Worm (Caenorhabditis elegans) whole organism, L4 larva: ENCODE data around the gene C32D5.8.

Source experiments
- F37D6.2 ChIP-seq: sonication (generic microtip); optimal IDR thresholded peaks from 2 replicates; lab custom pipeline; 2016; ENCODE audit warnings: mild to moderate bottlenecking, missing genetic modification characterization, missing compliant biosample characterization
- F44E2.7 ChIP-seq: fragments of 200-800 bp; sonication (Bioruptor generic); IDR thresholded peaks from 2 replicates; pipeline ENCODE4 v2.1.2; 2022; ENCODE audit warnings: missing genetic modification characterization, missing compliant biosample characterization
- F49E8.2 ChIP-seq: sonication (generic microtip); optimal IDR thresholded peaks from 2 replicates; lab custom pipeline; 2016; ENCODE audit warnings: missing compliant biosample characterization, mild to moderate bottlenecking, missing genetic modification characterization, borderline replicate concordance
- aha-1 ChIP-seq: fragments of 150-350 bp; peaks from one replicate; lab custom pipeline; 2014; ENCODE audit warnings: missing biosample characterization, missing genetic modification characterization
- arid-1 ChIP-seq: fragments of 200-800 bp; sonication (Bioruptor generic); conservative IDR thresholded peaks from 2 replicates; pipeline ENCODE4 v1.3.6; 2022; ENCODE audit warnings: missing genetic modification reagents, missing genetic modification characterization, missing compliant biosample characterization
- ceh-20 ChIP-seq: fragments of 200-800 bp; sonication (Bioruptor generic); IDR thresholded peaks from 2 replicates; pipeline ENCODE4 v1.3.6; 2022; ENCODE audit warnings: missing genetic modification reagents, missing genetic modification characterization, missing compliant biosample characterization
- ceh-32 ChIP-seq: sonication (generic microtip); optimal IDR thresholded peaks from 2 replicates; lab custom pipeline; 2016; ENCODE audit warnings: mild to moderate bottlenecking, missing genetic modification characterization, missing compliant biosample characterization; ENCODE audit not compliant: poor library complexity
- ceh-44 ChIP-seq: fragments of 200-800 bp; sonication (Bioruptor generic); IDR thresholded peaks from 2 replicates; pipeline ENCODE4 v1.3.6; 2022; ENCODE audit warnings: missing genetic modification reagents, missing genetic modification characterization, missing compliant biosample characterization
- ceh-62 ChIP-seq: sonication (generic microtip); optimal IDR thresholded peaks from 2 replicates; lab custom pipeline; 2017; ENCODE audit warnings: missing biosample characterization, missing genetic modification characterization
- ces-1 ChIP-seq: fragments of 150-350 bp; sonication (generic microtip); optimal IDR thresholded peaks from 4 replicates; lab custom pipeline; 2014; ENCODE audit warnings: missing biosample characterization, missing genetic modification reagents, missing genetic modification characterization
- daf-16 ChIP-seq, 3 experiments: sonication (generic microtip); optimal IDR thresholded peaks; 2 replicates each; lab custom pipeline; 2016 to 2017; ENCODE audit warnings: missing genetic modification characterization in 3 of 3, missing genetic modification reagents in 3 of 3, mild to moderate bottlenecking in 2 of 3, missing compliant biosample characterization in 2 of 3, missing biosample characterization in 1 of 3, moderate library complexity in 1 of 3
- dmd-6 ChIP-seq: fragments of 200-800 bp; sonication (Bioruptor generic); IDR thresholded peaks from 2 replicates; pipeline ENCODE4 v1.3.6; 2022; ENCODE audit warnings: missing genetic modification reagents, missing genetic modification characterization, missing compliant biosample characterization
- dmd-8 ChIP-seq: fragments of 200-800 bp; sonication (Bioruptor generic); IDR thresholded peaks from 2 replicates; pipeline ENCODE4 v1.3.6; 2022; ENCODE audit warnings: missing genetic modification characterization, missing compliant biosample characterization
- fos-1 ChIP-seq: fragments of 150-350 bp; optimal IDR thresholded peaks from 2 replicates; lab custom pipeline; 2014; ENCODE audit warnings: missing biosample characterization, missing genetic modification characterization
- gei-8 ChIP-seq: fragments of 200-800 bp; sonication (Bioruptor generic); optimal IDR thresholded peaks from 2 replicates; lab custom pipeline; 2018; ENCODE audit warnings: mild to moderate bottlenecking, missing genetic modification characterization, missing compliant biosample characterization
- hlh-11 ChIP-seq: fragments of 200-800 bp; sonication (Bioruptor generic); optimal IDR thresholded peaks from 2 replicates; lab custom pipeline; 2018; ENCODE audit warnings: mild to moderate bottlenecking, missing genetic modification characterization, missing compliant biosample characterization
- hmg-1.1 ChIP-seq: fragments of 200-800 bp; sonication (Bioruptor generic); IDR thresholded peaks from 2 replicates; pipeline ENCODE4 v1.3.6; 2022; ENCODE audit warnings: missing genetic modification reagents, missing genetic modification characterization, missing compliant biosample characterization
- lin-1 ChIP-seq: fragments of 200-800 bp; sonication (Bioruptor generic); IDR thresholded peaks from 2 replicates; pipeline ENCODE4 v1.3.6; 2022; ENCODE audit warnings: missing genetic modification reagents, missing genetic modification characterization, missing compliant biosample characterization
- lin-13 ChIP-seq: fragments of 150-350 bp; optimal IDR thresholded peaks from 2 replicates; lab custom pipeline; 2014; ENCODE audit warnings: missing biosample characterization, missing genetic modification reagents, missing genetic modification characterization
- lin-15B ChIP-seq: fragments of 150-350 bp; sonication (generic microtip); optimal IDR thresholded peaks from 3 replicates; lab custom pipeline; 2014; ENCODE audit warnings: missing biosample characterization, missing genetic modification characterization
- lsy-2 ChIP-seq, 2 experiments: fragments of 150-350 bp in 1 of 2; sonication (generic microtip) in 1 of 2; optimal IDR thresholded peaks; 2 replicates each; lab custom pipeline; 2014 to 2017; ENCODE audit warnings: missing biosample characterization in 2 of 2, missing genetic modification characterization in 2 of 2
- madf-5 ChIP-seq, 2 experiments: fragments of 200-800 bp; sonication (Bioruptor generic); IDR thresholded peaks; 2 replicates each; pipeline ENCODE4 v1.3.6; 2022; ENCODE audit warnings: missing compliant biosample characterization in 2 of 2, missing genetic modification characterization in 2 of 2
- mdt-29 ChIP-seq: fragments of 200-800 bp; sonication (Bioruptor generic); IDR thresholded peaks from 2 replicates; pipeline ENCODE4 v1.3.6; 2022; ENCODE audit warnings: missing genetic modification reagents, missing genetic modification characterization, missing compliant biosample characterization
- mep-1 ChIP-seq: fragments of 150-350 bp; sonication (generic microtip); optimal IDR thresholded peaks from 3 replicates; lab custom pipeline; 2014; ENCODE audit warnings: missing biosample characterization, missing genetic modification characterization
- mxl-2 ChIP-seq: fragments of 200-800 bp; sonication (Bioruptor generic); conservative IDR thresholded peaks from 2 replicates; pipeline ENCODE4 v1.3.6; 2022; ENCODE audit warnings: missing genetic modification reagents, missing genetic modification characterization, missing compliant biosample characterization
- mxl-3 ChIP-seq: fragments of 200-800 bp; sonication (Bioruptor generic); optimal IDR thresholded peaks from 2 replicates; lab custom pipeline; 2018; ENCODE audit warnings: mild to moderate bottlenecking, missing genetic modification characterization, missing compliant biosample characterization
- nhr-10 ChIP-seq: fragments of 150-350 bp; optimal IDR thresholded peaks from 2 replicates; lab custom pipeline; 2014; ENCODE audit warnings: missing biosample characterization, missing genetic modification characterization
- nhr-11 ChIP-seq: fragments of 150-350 bp; optimal IDR thresholded peaks from 2 replicates; lab custom pipeline; 2014; ENCODE audit warnings: missing biosample characterization, missing genetic modification characterization
- nhr-28 ChIP-seq: fragments of 150-350 bp; optimal IDR thresholded peaks from 2 replicates; lab custom pipeline; 2014; ENCODE audit warnings: missing biosample characterization, missing genetic modification characterization
- nhr-6 ChIP-seq: fragments of 150-350 bp; optimal IDR thresholded peaks from 2 replicates; lab custom pipeline; 2014; ENCODE audit warnings: missing biosample characterization, missing genetic modification characterization
- nhr-76 ChIP-seq: fragments of 150-350 bp; optimal IDR thresholded peaks from 2 replicates; lab custom pipeline; 2014; ENCODE audit warnings: missing biosample characterization, missing genetic modification characterization
- nhr-77 ChIP-seq: fragments of 150-350 bp; optimal IDR thresholded peaks from 2 replicates; lab custom pipeline; 2014; ENCODE audit warnings: missing biosample characterization, missing genetic modification characterization
- pha-4 ChIP-seq, 2 experiments: fragments of 150-350 bp in 1 of 2; fragments of 200-800 bp in 1 of 2; sonication (Bioruptor generic) in 1 of 2; IDR thresholded peaks in 1 of 2; optimal IDR thresholded peaks in 1 of 2; 2 replicates each; pipeline versions ENCODE4 v1.3.6 to Lab custom; 2014 to 2022; ENCODE audit warnings: missing genetic modification characterization in 2 of 2, missing genetic modification reagents in 2 of 2, missing biosample characterization in 1 of 2, missing compliant biosample characterization in 1 of 2
- pqm-1 ChIP-seq: sonication (generic microtip); optimal IDR thresholded peaks from 2 replicates; lab custom pipeline; 2017; ENCODE audit warnings: missing biosample characterization, missing genetic modification characterization
- tag-97 ChIP-seq: fragments of 200-800 bp; sonication (Bioruptor generic); IDR thresholded peaks from 2 replicates; pipeline ENCODE4 v1.3.6; 2022; ENCODE audit warnings: missing genetic modification characterization, missing compliant biosample characterization
- tra-1 ChIP-seq: fragments of 200-800 bp; sonication (Bioruptor generic); IDR thresholded peaks from 2 replicates; pipeline ENCODE4 v1.3.6; 2022; ENCODE audit warnings: missing genetic modification reagents, missing genetic modification characterization, missing compliant biosample characterization
- unc-39 ChIP-seq: sonication (generic microtip); optimal IDR thresholded peaks from 2 replicates; lab custom pipeline; 2017; ENCODE audit warnings: missing biosample characterization, missing genetic modification characterization
- unc-62 ChIP-seq, 3 experiments: fragments of 150-350 bp in 1 of 3; sonication (generic microtip); optimal IDR thresholded peaks in 2 of 3; peaks in 1 of 3; 1 replicate in 1 of 3; 2 replicates in 2 of 3; lab custom pipeline; 2014 to 2017; ENCODE audit warnings: missing biosample characterization in 3 of 3, missing genetic modification characterization in 3 of 3, missing genetic modification reagents in 3 of 3, missing genotype in 1 of 3
- zfp-2 ChIP-seq: sonication (generic microtip); optimal IDR thresholded peaks from 2 replicates; lab custom pipeline; 2016; ENCODE audit warnings: mild to moderate bottlenecking, missing genetic modification characterization, missing compliant biosample characterization
- zip-2 ChIP-seq: fragments of 150-350 bp; optimal IDR thresholded peaks from 2 replicates; lab custom pipeline; 2014; ENCODE audit warnings: missing biosample characterization, missing genetic modification characterization
- ztf-7 ChIP-seq: fragments of 150-350 bp; optimal IDR thresholded peaks from 2 replicates; lab custom pipeline; 2014; ENCODE audit warnings: missing biosample characterization, missing genetic modification characterization

The C32D5.8 gene

DNA sequence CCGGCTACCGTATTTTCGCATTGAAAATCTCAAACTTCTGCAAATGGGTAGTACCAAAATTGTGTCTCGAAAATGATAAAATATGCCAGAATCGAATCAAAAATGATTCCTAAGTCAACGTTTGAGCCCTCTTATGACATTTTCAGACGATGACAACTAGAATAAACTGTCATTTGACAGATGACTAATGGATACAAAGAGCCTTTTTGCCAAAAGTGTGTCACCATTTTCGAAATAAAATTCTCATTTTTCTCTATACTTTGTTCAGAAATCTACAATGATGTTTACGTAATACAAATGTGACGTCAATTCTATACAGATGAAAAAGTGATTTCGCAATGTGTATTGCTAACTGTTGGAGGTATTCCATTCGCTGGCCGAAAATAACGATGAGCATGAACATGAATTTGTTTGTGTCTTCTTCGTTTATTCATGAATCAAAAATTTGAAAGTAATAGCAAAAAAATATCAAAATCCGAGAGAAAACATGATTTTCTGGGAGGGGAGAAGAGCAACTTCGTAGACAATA, 851 bp upstream of the C32D5.8 start (continued):
- TF ChIP-seq ceh-20 (GFP tag; lab: Robert Waterston, UW) (no peak), unc-62 (GFP tag; optimal IDR thresholded peaks at IDR 0.05 in 1 of 2; lab: Kevin White, UChicago) (peak in 1 of 2 experiments; percentile 80), unc-62 (tag; optimal IDR thresholded peaks at IDR 0.05; lab: Kevin White, UChicago) (peak; percentile 34), ceh-44 (GFP tag; lab: Robert Waterston, UW) (no peak), gei-8 (GFP tag; lab: Kevin White, UChicago) (peak; percentile 58), lin-13 (GFP tag; lab: Kevin White, UChicago) (peak; percentile 76), arid-1 (GFP tag; lab: Robert Waterston, UW) (peak; percentile 56; the same call in 1 of the 2 replicates), hmg-1.1 (GFP tag; lab: Robert Waterston, UW) (peak; percentile 71), ztf-7 (tag; lab: Kevin White, UChicago) (peak; percentile 64), ces-1 (GFP tag; lab: Kevin White, UChicago) (no peak), mep-1 (tag; lab: Kevin White, UChicago) (peak; percentile 92), mxl-2 (GFP tag; lab: Robert Waterston, UW) (no peak), dmd-6 (peak; percentile 47; the same call in 1 of the 2 replicates), dmd-8 (0 out of 2 replicates have a peak, but pooled peaks have one; percentile 7)

DNA sequence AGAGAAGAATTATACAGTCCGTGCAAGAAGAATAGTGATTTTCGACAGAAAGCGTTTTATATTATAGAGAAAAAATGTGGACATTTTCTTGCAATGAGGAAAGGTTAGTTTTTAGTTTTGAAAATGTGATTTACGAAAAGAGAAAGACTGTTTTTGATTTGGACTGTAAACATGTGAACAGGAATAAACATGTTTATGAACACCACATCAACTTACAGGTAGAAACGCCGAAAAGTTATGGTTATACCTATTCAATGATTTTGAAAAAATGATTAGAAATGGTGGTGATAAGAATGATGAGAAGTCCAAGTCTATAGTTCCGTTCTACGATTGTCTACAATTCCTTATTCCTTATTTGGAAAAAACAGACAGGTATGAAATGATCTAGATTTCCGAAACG, 1.3 kb downstream of the C32D5.8 start:
- no peak for TF ChIP-seq zip-2
- TF ChIP-seq daf-16 (GFP tag; optimal IDR thresholded peaks at IDR 0.05; lab: Kevin White, UChicago) = no peak
- TF ChIP-seq daf-16 (tag; optimal IDR thresholded peaks at IDR 0.05; lab: Kevin White, UChicago) = peak; percentile 98

DNA sequence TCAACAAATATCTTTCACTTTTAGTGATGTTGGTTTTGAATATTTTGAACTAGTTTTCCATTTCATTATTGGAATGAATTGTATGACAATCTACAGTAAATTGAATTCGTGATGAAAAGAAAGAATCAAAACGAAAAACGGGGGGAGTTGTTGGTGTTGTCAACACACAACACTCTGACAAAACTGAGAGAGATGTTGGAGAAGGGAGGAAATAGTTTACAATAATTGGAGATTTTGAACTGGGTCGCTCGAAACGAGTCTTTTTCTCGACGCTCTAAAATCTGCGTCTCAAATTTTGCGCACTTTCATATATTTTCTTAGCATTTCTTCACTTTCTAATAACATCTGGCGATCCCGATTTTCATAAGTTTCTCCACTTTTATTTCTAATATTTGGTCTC, 1.9 kb downstream of the C32D5.8 start, which contains the start of gene txt-18:
txt-18 (plus strand) TSS at position 180 of the 400 bp plus-strand sequence.
- no peak for TF ChIP-seq F44E2.7 (GFP tag; lab: Robert Waterston, UW)
- no peak for TF ChIP-seq ceh-62 (tag; lab: Kevin White, UChicago)
- TF ChIP-seq lsy-2 (tag; optimal IDR thresholded peaks at IDR 0.05; lab: Kevin White, UChicago) = peak in 1 of 2 experiments; percentile 35
- no peak for TF ChIP-seq fos-1 (tag; lab: Kevin White, UChicago)
- TF ChIP-seq mdt-29 (GFP tag; lab: Robert Waterston, UW) = no peak
- TF ChIP-seq daf-16 (GFP tag; optimal IDR thresholded peaks at IDR 0.05; lab: Kevin White, UChicago) = no peak
- no peak for TF ChIP-seq daf-16 (tag; optimal IDR thresholded peaks at IDR 0.05; lab: Kevin White, UChicago)
- TF ChIP-seq unc-62 (GFP tag; optimal IDR thresholded peaks at IDR 0.05 in 1 of 2; lab: Kevin White, UChicago) = peak in 1 of 2 experiments; percentile 77
- TF ChIP-seq unc-62 (tag; optimal IDR thresholded peaks at IDR 0.05; lab: Kevin White, UChicago) = no peak
- no peak for TF ChIP-seq pha-4 (GFP tag; IDR thresholded peaks at IDR 0.05; lab: Robert Waterston, UW)
- TF ChIP-seq pha-4 (tag; optimal IDR thresholded peaks at IDR 0.05; lab: Kevin White, UChicago) = no peak
- no peak for TF ChIP-seq lin-15B (tag; lab: Kevin White, UChicago)
- peak; percentile 96 for TF ChIP-seq aha-1 (tag; lab: Kevin White, UChicago)
- no peak for TF ChIP-seq tra-1 (GFP tag; lab: Robert Waterston, UW)
- TF ChIP-seq nhr-76 (tag; lab: Kevin White, UChicago) = no peak
- peak; percentile 5 for TF ChIP-seq hlh-11
- peak; percentile 18 for TF ChIP-seq nhr-11 (tag; lab: Kevin White, UChicago)
- no peak for TF ChIP-seq lin-1 (GFP tag; lab: Robert Waterston, UW)
- TF ChIP-seq nhr-6 (tag; lab: Kevin White, UChicago) = no peak
- TF ChIP-seq unc-39 = no peak
- TF ChIP-seq ceh-32 (tag; lab: Kevin White, UChicago) = no peak
- TF ChIP-seq zfp-2 (tag; lab: Kevin White, UChicago) = no peak
- no peak for TF ChIP-seq madf-5 (GFP tag; IDR thresholded peaks at IDR 0.05; lab: Robert Waterston, UW)
- TF ChIP-seq nhr-28 (tag; lab: Kevin White, UChicago) = peak; percentile 32
- no peak for TF ChIP-seq nhr-77
- no peak for TF ChIP-seq mep-1 (tag; lab: Kevin White, UChicago)
- TF ChIP-seq F49E8.2 (tag; lab: Kevin White, UChicago) = no peak
- TF ChIP-seq pqm-1 (tag; lab: Kevin White, UChicago) = no peak
- TF ChIP-seq tag-97 = no peak
- TF ChIP-seq nhr-10 (tag; lab: Kevin White, UChicago) = no peak
- no peak for TF ChIP-seq ceh-20 (GFP tag; lab: Robert Waterston, UW)
- TF ChIP-seq F37D6.2 (tag; lab: Kevin White, UChicago) = no peak
- TF ChIP-seq dmd-6 = no peak
- no peak for TF ChIP-seq mxl-3 (GFP tag; lab: Kevin White, UChicago)
